Worm (Caenorhabditis elegans): ENCODE data around the gene mig-38.

Gene mig-38

ce11 chrIV:11623759-11624287, 29.8 kb downstream of the mig-38 start (continued):
- TF ChIP-seq hlh-11 (tag; optimal IDR thresholded peaks at IDR 0.05) (peak; percentile 59), F10B5.3 (tag; optimal IDR thresholded peaks at IDR 0.05) (no peak), zip-2 (tag; optimal IDR thresholded peaks at IDR 0.05) (no peak), cey-2 (tag; optimal IDR thresholded peaks at IDR 0.05; ENCODE audit: borderline replicate concordance, insufficient read depth) (no peak), php-3 (GFP tag; IDR thresholded peaks at IDR 0.05) (no peak)

- no peak for TF ChIP-seq lin-39 (tag; optimal IDR thresholded peaks at IDR 0.05)
- TF ChIP-seq jun-1 (tag; optimal IDR thresholded peaks at IDR 0.05): no peak
- TF ChIP-seq aha-1 (tag): peak; percentile 41
- TF ChIP-seq dmd-8 (GFP tag; IDR thresholded peaks at IDR 0.05): no peak
- no peak for TF ChIP-seq lin-29 (GFP tag; IDR thresholded peaks at IDR 0.05)
- TF ChIP-seq lir-3 (tag; optimal IDR thresholded peaks at IDR 0.05): no peak
Measured at ce11 chrIV:11625482-11625881, 31.4 kb downstream of the mig-38 start, which contains the start of gene lys-5. lys-5 (minus strand) TSS chrIV:11625582.

ce11 chrIV:11627847-11628246, 33.8 kb downstream of the mig-38 start, which contains the start of gene lys-6:
lys-6 (minus strand) TSS chrIV:11627947.
- TF ChIP-seq gei-8 (GFP tag; optimal IDR thresholded peaks at IDR 0.05): no peak
- no peak for TF ChIP-seq lin-15B (tag; optimal IDR thresholded peaks at IDR 0.05)
- TF ChIP-seq nhr-41 (GFP tag; IDR thresholded peaks at IDR 0.05): no peak
- TF ChIP-seq snpc-4 (tag; optimal IDR thresholded peaks at IDR 0.05): no peak
- no peak for TF ChIP-seq ama-1 (optimal IDR thresholded peaks at IDR 0.05)
- TF ChIP-seq nhr-10 (tag; optimal IDR thresholded peaks at IDR 0.05): no peak
- no peak for TF ChIP-seq hlh-30 (tag; optimal IDR thresholded peaks at IDR 0.05; ENCODE audit: insufficient read depth)
- TF ChIP-seq ctbp-1 (GFP tag; IDR thresholded peaks at IDR 0.05): no peak
- TF ChIP-seq mep-1 (tag; optimal IDR thresholded peaks at IDR 0.05): no peak

- no peak for TF ChIP-seq snpc-1.2 (GFP tag; IDR thresholded peaks at IDR 0.05)
- no peak for TF ChIP-seq T26A8.4 (GFP tag; IDR thresholded peaks at IDR 0.05)
- no peak for TF ChIP-seq unc-130 (GFP tag; optimal IDR thresholded peaks at IDR 0.05)
- TF ChIP-seq ZK546.5 (tag; optimal IDR thresholded peaks at IDR 0.05): no peak
- TF ChIP-seq php-3 (GFP tag; IDR thresholded peaks at IDR 0.05): no peak
- TF ChIP-seq egl-27 (tag; optimal IDR thresholded peaks at IDR 0.05): no peak
- TF ChIP-seq lin-39 (tag; optimal IDR thresholded peaks at IDR 0.05): no peak
- no peak for TF ChIP-seq daf-8 (GFP tag; IDR thresholded peaks at IDR 0.05)
- no peak for TF ChIP-seq hif-1 (tag; optimal IDR thresholded peaks at IDR 0.05)
- no peak for TF ChIP-seq dmd-9 (GFP tag; IDR thresholded peaks at IDR 0.05)
- no peak for TF ChIP-seq aha-1 (tag)
- TF ChIP-seq Y48G9A.11 (GFP tag; IDR thresholded peaks at IDR 0.05): no peak
- no peak for TF ChIP-seq pqm-1 (tag; optimal IDR thresholded peaks at IDR 0.05)
- TF ChIP-seq dmd-8 (GFP tag; IDR thresholded peaks at IDR 0.05): no peak
- no peak for TF ChIP-seq sdz-12 (GFP tag; optimal IDR thresholded peaks at IDR 0.05)
- TF ChIP-seq nhr-11 (tag; optimal IDR thresholded peaks at IDR 0.05): no peak
- no peak for TF ChIP-seq nhr-6 (tag; optimal IDR thresholded peaks at IDR 0.05)
- TF ChIP-seq F44E2.7 (GFP tag; IDR thresholded peaks at IDR 0.05): no peak
- TF ChIP-seq snpc-4 (tag; optimal IDR thresholded peaks at IDR 0.05): no peak
Measured at ce11 chrIV:11631750-11632149, 37.7 kb downstream of the mig-38 start, which contains the start of gene F58B3.4. F58B3.4 (minus strand) TSS chrIV:11631850.
